Worm (Caenorhabditis elegans) whole organism, young adult: ENCODE measurements around the gene F42F12.4.

Experiments
- C06A6.2 ChIP-seq: fragments of 200-800 bp; sonication (Bioruptor generic); conservative IDR thresholded peaks from 2 replicates; pipeline ENCODE4 v1.3.6; 2022; ENCODE audit warnings: missing genetic modification characterization, missing compliant biosample characterization
- F57A8.1 ChIP-seq: fragments of 200-800 bp; sonication (Bioruptor generic); optimal IDR thresholded peaks from 2 replicates; lab custom pipeline; 2018; ENCODE audit warnings: mild to moderate bottlenecking, missing genetic modification characterization, moderate library complexity, missing compliant biosample characterization
- athp-1 ChIP-seq: sonication (generic microtip); optimal IDR thresholded peaks from 2 replicates; lab custom pipeline; 2017; ENCODE audit warnings: mild to moderate bottlenecking, missing genetic modification characterization, missing compliant biosample characterization
- sea-2 ChIP-seq: fragments of 200-800 bp; sonication (Bioruptor generic); IDR thresholded peaks from 2 replicates; pipeline ENCODE4 v1.3.6; 2022; ENCODE audit warnings: missing genetic modification characterization, missing compliant biosample characterization
- somi-1 ChIP-seq: fragments of 200-800 bp; sonication (Bioruptor generic); optimal IDR thresholded peaks from 2 replicates; lab custom pipeline; 2018; ENCODE audit warnings: mild to moderate bottlenecking, missing genetic modification characterization, missing compliant biosample characterization

ce11 chrX:12306565-12306964 is 46.2 kb downstream of the F42F12.4 start, which contains the start of gene phf-32:
- TF ChIP-seq sea-2 (GFP tag; lab: Robert Waterston, UW), result no peak
- no peak for TF ChIP-seq athp-1
- no peak for TF ChIP-seq C06A6.2 (GFP tag; lab: Robert Waterston, UW)
- TF ChIP-seq somi-1 (GFP tag; lab: Kevin White, UChicago), result no peak
- TF ChIP-seq F57A8.1, result no peak
